Worm (Caenorhabditis elegans): ENCODE data around the gene T05A7.11.

T05A7.11 gene

ce11 chrII:4703011-4703410, 37.8 kb upstream of the T05A7.11 start (continued):
- TF ChIP-seq T26A5.8 (tag; optimal IDR thresholded peaks at IDR 0.05) (no peak), nfya-2 (GFP tag; IDR thresholded peaks at IDR 0.05) (no peak), snpc-3.4 (tag; optimal IDR thresholded peaks at IDR 0.05) (peak; percentile 48), hlh-26 (GFP tag; conservative IDR thresholded peaks at IDR 0.05) (no peak), ceh-40 (GFP tag; IDR thresholded peaks at IDR 0.05) (no peak), ceh-100 (GFP tag; IDR thresholded peaks at IDR 0.05) (no peak; the same call in 1 of the 2 replicates), dpl-1 (GFP tag; optimal IDR thresholded peaks at IDR 0.05) (no peak), lsy-27 (tag; optimal IDR thresholded peaks at IDR 0.05; ENCODE audit: borderline replicate concordance, insufficient read depth) (no peak), rpc-1 (optimal IDR thresholded peaks at IDR 0.05) (no peak), rpc-1 (tag; optimal IDR thresholded peaks at IDR 0.05) (no peak), unc-130 (GFP tag; optimal IDR thresholded peaks at IDR 0.05) (peak; percentile 66), nhr-27 (tag; optimal IDR thresholded peaks at IDR 0.05) (no peak), madf-3 (GFP tag; IDR thresholded peaks at IDR 0.05) (peak; percentile 76), tlf-1 (GFP tag; optimal IDR thresholded peaks at IDR 0.05) (peak; percentile 64), attf-6 (GFP tag; IDR thresholded peaks at IDR 0.05) (peak; percentile 76), ztf-18 (tag; optimal IDR thresholded peaks at IDR 0.05) (no peak), egl-18 (GFP tag; IDR thresholded peaks at IDR 0.05) (no peak), C17E4.6 (GFP tag; IDR thresholded peaks at IDR 0.05) (peak; percentile 51; the same call in 1 of the 2 replicates), chd-7 (tag; optimal IDR thresholded peaks at IDR 0.05) (no peak), B0336.3 (GFP tag; IDR thresholded peaks at IDR 0.05) (peak; percentile 70; the same call in 1 of the 2 replicates), F57A8.1 (GFP tag; optimal IDR thresholded peaks at IDR 0.05) (no peak), K12H6.12 (tag; optimal IDR thresholded peaks at IDR 0.05) (no peak), snpc-1.3 (tag; optimal IDR thresholded peaks at IDR 0.05; ENCODE audit: insufficient read depth) (peak; percentile 46), sea-2 (GFP tag; IDR thresholded peaks at IDR 0.05) (no peak), ama-1 (optimal IDR thresholded peaks at IDR 0.05) (no peak), ama-1 (GFP tag; optimal IDR thresholded peaks at IDR 0.05) (no peak), dpff-1 (tag; optimal IDR thresholded peaks at IDR 0.05) (no peak), nhr-90 (tag; optimal IDR thresholded peaks at IDR 0.05) (no peak), fkh-3 (tag; optimal IDR thresholded peaks at IDR 0.05) (no peak), dox-1 (GFP tag; IDR thresholded peaks at IDR 0.05) (no peak; the same call in 1 of the 2 replicates), pbrm-1 (GFP tag; IDR thresholded peaks at IDR 0.05) (no peak), F49E8.2 (tag; optimal IDR thresholded peaks at IDR 0.05; ENCODE audit: insufficient read depth) (peak; percentile 62), K11D2.4 (GFP tag; IDR thresholded peaks at IDR 0.05) (no peak), tbx-9 (tag; optimal IDR thresholded peaks at IDR 0.05; ENCODE audit: borderline replicate concordance) (no peak), xnd-1 (tag; optimal IDR thresholded peaks at IDR 0.05) (peak; percentile 13), cebp-1 (GFP tag; IDR thresholded peaks at IDR 0.05) (no peak), cebp-1 (tag; optimal IDR thresholded peaks at IDR 0.05) (peak; percentile 58), Y53F4B.3 (GFP tag; IDR thresholded peaks at IDR 0.05) (no peak), lin-54 (GFP tag; optimal IDR thresholded peaks at IDR 0.05) (peak; percentile 58), mxl-1 (tag; optimal IDR thresholded peaks at IDR 0.05) (no peak), nhr-179 (tag; optimal IDR thresholded peaks at IDR 0.05) (no peak), athp-1 (tag; optimal IDR thresholded peaks at IDR 0.05) (peak; percentile 2), ceh-79 (tag; optimal IDR thresholded peaks at IDR 0.05) (no peak), D2030.7 (GFP tag; IDR thresholded peaks at IDR 0.05) (peak; percentile 57), T07F8.4 (tag; optimal IDR thresholded peaks at IDR 0.05) (no peak), ztf-22 (GFP tag; optimal IDR thresholded peaks at IDR 0.05) (no peak), let-526 (GFP tag; IDR thresholded peaks at IDR 0.05) (no peak), ceh-58 (GFP tag; IDR thresholded peaks at IDR 0.05) (no peak), rec-8 (tag; optimal IDR thresholded peaks at IDR 0.05) (no peak), F10E7.11 (tag; optimal IDR thresholded peaks at IDR 0.05) (no peak)
